Fruit fly (Drosophila melanogaster): Measurements from ENCODE around the gene sinah.

The sinah gene

dm6 chr3L:16858780-16859179 lies at the start of gene sinah:
sinah (plus strand) TSS chr3L:16859080.
- TF ChIP-seq noc (tag; optimal IDR thresholded peaks at IDR 0.05), result no peak

DNA sequence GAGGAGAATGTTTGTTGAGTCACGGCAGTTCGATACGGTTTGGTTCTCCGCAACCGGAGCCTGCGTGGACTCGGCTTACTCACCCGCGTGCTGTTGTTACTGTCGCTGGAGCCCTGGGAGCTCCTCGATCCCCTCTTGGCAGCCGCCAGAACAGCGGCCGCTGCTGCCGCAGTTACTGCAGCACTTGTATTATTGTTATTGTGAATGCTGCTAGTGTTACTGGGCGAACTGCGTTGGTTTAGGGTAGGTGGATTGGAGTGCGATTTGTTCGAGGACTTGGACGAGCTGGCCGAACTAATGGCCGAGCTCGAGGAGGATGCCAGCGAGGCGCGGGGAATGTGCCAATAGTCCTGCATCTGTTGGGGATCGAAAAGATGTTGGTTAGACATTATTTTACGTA lies 48.4 kb upstream of the sinah start:
- TF ChIP-seq noc (tag; optimal IDR thresholded peaks at IDR 0.05), result no peak

DNA sequence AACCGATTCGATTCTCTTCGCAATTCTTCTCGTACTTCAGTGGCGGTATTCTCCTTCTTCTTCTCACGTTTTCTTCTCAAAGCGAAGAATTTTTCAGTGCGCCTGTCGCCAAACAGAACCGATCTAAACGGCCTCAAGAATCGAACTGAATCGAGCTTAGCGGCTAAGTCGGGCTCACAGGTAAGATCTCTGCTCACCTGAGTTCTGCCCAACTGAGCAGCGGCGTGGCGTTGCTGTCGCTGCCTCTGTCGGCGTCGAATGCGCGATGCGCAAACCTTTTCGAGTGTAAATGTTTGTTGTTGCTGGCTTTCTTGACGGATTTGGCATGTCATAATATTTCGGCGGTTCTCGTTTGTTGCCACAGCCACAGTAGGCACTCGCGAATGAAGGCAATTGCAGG lies 47.0 kb upstream of the sinah start:
- TF ChIP-seq noc (tag; optimal IDR thresholded peaks at IDR 0.05), result peak; percentile 25

DNA sequence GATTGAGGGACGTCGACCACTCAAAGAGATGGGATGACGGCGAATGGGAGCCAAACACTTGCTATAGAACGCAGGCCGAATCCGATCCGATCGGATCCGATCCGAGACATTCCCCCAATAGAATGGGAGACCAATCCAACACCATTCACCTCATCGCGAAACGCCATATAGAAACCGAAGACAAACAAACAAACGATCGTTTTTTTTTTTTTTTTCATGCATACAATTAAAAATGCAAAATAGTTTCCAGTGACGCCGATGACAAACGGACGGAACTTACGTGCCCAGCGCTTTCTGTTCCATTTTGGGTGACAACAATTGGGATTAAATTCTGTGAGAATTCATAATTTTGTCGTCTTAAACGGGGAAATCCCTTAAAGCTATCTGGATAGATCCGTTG lies 44.9 kb upstream of the sinah start:
- TF ChIP-seq noc (tag; optimal IDR thresholded peaks at IDR 0.05), result no peak

DNA sequence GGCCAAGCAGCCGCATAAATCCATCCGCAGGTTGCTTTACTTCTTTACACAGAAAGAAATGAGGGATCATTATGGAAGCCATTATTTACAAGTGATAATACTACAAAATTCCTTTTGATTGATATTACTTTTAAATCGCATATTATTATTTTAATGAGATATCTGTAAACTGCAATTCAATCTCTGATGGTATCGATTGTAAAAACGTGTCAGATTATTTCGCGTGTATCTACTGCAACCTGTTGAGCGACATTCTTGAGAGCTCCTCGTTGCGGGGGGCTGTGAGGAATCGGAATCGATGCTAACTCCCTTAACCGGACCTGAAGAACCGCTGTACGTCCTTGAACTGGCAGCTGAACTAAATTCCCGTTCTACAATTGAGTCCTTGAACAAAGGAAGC lies 40.8 kb upstream of the sinah start:
- no peak for TF ChIP-seq noc (tag; optimal IDR thresholded peaks at IDR 0.05)

DNA sequence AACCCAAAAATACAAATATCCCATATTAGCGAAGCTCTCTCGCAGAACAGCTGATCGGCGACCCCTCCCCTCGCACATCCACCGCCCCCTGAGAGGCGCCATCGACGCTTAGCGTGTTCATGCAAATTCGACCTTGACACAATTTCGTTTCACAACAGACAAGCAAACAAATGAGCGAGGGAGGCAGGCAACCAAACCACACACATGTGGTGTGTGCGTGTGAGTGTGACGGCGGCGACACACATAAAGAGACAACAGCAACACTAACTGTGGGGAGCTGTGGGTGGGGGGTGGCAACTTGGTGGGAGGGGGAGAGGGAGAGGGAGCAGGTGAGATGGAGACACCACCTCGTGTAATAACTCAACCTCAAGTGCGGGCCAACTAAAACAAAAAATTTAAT lies 34.2 kb upstream of the sinah start:
- TF ChIP-seq noc (tag; optimal IDR thresholded peaks at IDR 0.05), result no peak

- no peak for TF ChIP-seq noc (tag; optimal IDR thresholded peaks at IDR 0.05)
These were observed 33.7 kb upstream of the sinah start for dm6 chr3L:16825195-16825594.

DNA sequence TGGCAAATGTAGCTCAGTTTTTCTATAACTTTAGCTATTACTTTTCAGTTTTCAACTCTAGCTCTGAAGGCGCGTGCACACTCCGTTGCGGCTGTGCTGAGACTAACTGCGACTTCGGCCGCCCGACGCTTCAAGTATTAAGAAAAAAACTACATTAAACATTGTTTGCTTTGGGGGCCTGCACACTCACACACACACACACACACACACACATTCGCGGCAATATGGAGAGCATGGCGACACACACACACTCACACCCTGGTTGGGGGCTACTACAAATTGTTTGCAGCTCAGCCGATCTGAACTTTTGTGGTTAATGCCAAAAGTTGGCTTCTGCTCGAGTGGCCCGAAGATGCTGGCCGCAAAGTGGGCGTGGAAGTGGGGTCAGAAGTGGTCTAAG lies 29.9 kb upstream of the sinah start, which contains the start of gene CG13024:
CG13024 (minus strand) TSS at position 108 of the 400 bp plus-strand sequence.
- no peak for TF ChIP-seq noc (tag; optimal IDR thresholded peaks at IDR 0.05)

DNA sequence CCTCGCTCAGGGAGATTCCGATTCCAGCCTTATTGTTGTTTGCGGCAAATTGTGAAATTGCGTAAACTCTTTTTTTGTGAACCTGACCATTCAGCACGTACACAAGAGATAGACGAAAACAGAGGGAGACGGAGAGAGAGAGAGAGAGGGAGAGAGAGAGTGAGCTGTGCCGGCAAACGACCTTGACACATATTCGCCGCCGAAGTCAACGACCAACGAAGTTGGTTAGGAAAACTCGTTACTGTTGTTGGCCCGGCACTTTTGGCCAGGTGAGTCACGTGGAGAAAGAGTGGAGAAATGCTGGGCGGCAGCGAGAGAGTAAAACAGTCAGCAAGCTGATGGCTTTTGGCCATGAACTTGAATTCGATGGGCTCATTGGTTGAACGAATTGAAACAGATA lies 28.9 kb upstream of the sinah start:
- TF ChIP-seq noc (tag; optimal IDR thresholded peaks at IDR 0.05), result no peak

- no peak for TF ChIP-seq noc (tag; optimal IDR thresholded peaks at IDR 0.05)
These were observed 22.1 kb upstream of the sinah start for dm6 chr3L:16836732-16837131.

- no peak for TF ChIP-seq noc (tag; optimal IDR thresholded peaks at IDR 0.05)
These were observed 18.3 kb upstream of the sinah start for dm6 chr3L:16840540-16840939.

DNA sequence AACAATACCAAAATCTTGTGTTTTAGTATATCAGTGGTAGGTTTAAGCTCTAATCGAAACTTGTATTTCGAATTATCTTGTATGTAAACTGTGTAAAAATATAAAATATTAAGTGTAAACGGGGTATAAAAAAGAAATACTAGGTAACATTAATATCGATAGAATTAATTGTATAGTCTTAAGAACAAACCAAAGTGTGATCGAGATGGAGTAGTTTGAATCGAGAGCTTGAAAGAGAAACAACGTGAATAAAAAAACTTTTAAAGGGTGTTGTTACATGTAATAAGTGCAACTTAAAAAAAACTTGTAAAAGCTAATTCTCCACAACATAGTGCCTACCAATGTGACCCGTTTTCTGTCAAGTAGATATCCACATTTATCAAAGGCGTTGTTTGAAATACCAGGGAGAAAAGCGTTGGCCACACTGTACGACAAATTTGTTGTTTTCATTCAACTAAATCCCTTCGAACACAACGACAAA lies 16.8 kb upstream of the sinah start, which contains the start of gene TSG101:
TSG101 (plus strand) TSS at position 208 of the 481 bp plus-strand sequence.
- no peak for TF ChIP-seq noc (tag; optimal IDR thresholded peaks at IDR 0.05)

dm6 chr3L:16842952-16843351 lies 15.9 kb upstream of the sinah start:
- TF ChIP-seq noc (tag; optimal IDR thresholded peaks at IDR 0.05), result no peak

- TF ChIP-seq noc (tag; optimal IDR thresholded peaks at IDR 0.05), result peak; percentile 79
These were observed 13.8 kb upstream of the sinah start, which contains the start of the genes kud and Zcchc7 for dm6 chr3L:16844920-16845573. kud (minus strand) TSS chr3L:16844991. Zcchc7 (plus strand) TSS chr3L:16845386.

DNA sequence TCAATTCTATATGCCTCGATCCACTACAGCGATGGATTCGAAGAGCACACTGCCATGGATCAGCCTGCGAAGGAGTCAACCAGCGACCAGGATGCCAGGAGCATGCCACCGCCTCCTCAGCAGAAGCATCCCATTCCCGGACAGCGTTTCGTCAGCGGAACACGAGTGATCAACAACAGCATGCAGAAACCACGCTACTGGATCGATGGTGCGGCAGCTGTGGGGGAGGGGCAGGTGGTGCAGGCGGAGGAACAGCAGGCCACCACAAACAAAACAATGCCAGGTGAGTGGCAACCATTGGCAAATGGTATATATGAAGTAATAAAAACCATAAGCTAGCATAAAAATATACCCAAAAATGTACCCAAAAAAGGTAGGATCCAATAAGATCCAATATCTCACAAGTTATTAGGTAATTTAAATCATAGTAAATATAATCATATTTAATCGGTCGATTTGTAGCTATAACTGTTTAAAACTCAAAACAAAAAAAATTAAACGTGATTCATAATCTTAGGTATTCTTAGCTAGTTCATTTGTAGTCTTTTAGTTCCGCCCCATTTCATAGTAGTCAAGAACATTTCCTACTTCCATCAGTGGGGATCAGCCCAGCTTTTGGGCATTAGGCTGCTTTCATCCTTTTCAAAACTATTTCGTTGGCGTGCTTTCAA lies 13.1 kb upstream of the sinah start, which contains the start of gene CG32161:
CG32161 (plus strand) TSS at position 621 of the 671 bp plus-strand sequence.
- no peak for TF ChIP-seq noc (tag; optimal IDR thresholded peaks at IDR 0.05)

dm6 chr3L:16851566-16851965 lies 7.3 kb upstream of the sinah start:
- no peak for TF ChIP-seq noc (tag; optimal IDR thresholded peaks at IDR 0.05)
